Fruit fly (Drosophila melanogaster) whole organism, embryonic: ENCODE measurements around the gene Vha55.

Experiments
- Aef1 ChIP-seq: fragments of 200-800 bp; sonication (Bioruptor generic); IDR thresholded peaks from 3 replicates; pipeline ENCODE4 v1.3.6; 2022; ENCODE audit warnings: missing biosample characterization, missing genetic modification characterization
- Asciz ChIP-seq: fragments of 200-800 bp; sonication (Bioruptor generic); optimal IDR thresholded peaks from 2 replicates; lab custom pipeline; 2017; ENCODE audit warnings: missing biosample characterization, mild to moderate bottlenecking, missing genetic modification characterization, missing genetic modification reagents
- BtbVII ChIP-seq: fragments of 200-800 bp; sonication (Bioruptor generic); optimal IDR thresholded peaks from 3 replicates; lab custom pipeline; 2017; ENCODE audit warnings: missing biosample characterization, mild to moderate bottlenecking, missing genetic modification characterization
- CG10209 ChIP-seq: fragments of 200-800 bp; sonication (Bioruptor generic); optimal IDR thresholded peaks from 3 replicates; lab custom pipeline; 2017; ENCODE audit warnings: missing biosample characterization, mild to moderate bottlenecking, missing genetic modification characterization, missing genetic modification reagents
- CG10366 ChIP-seq: fragments of 200-800 bp; sonication (Bioruptor generic); IDR thresholded peaks from 2 replicates; pipeline ENCODE4 v1.3.6; 2022; ENCODE audit warnings: missing biosample characterization, missing genetic modification characterization
- CG12299 ChIP-seq: fragments of 200-800 bp; sonication (Bioruptor generic); optimal IDR thresholded peaks from 2 replicates; lab custom pipeline; 2018; ENCODE audit warnings: missing biosample characterization, mild to moderate bottlenecking, missing genetic modification characterization
- CG1233 ChIP-seq: fragments of 200-800 bp; sonication (Bioruptor generic); optimal IDR thresholded peaks from 4 replicates; lab custom pipeline; 2018; ENCODE audit warnings: missing biosample characterization, mild to moderate bottlenecking, missing genetic modification characterization
- CG12942 ChIP-seq: fragments of 200-800 bp; sonication (Bioruptor generic); optimal IDR thresholded peaks from 3 replicates; lab custom pipeline; 2016; ENCODE audit warnings: missing biosample characterization, missing genetic modification characterization
- CG1647 ChIP-seq: fragments of 200-800 bp; sonication (Bioruptor generic); optimal IDR thresholded peaks from 3 replicates; lab custom pipeline; 2016; ENCODE audit warnings: missing biosample characterization, missing genetic modification characterization
- CG16815 ChIP-seq: fragments of 200-800 bp; sonication (Bioruptor generic); optimal IDR thresholded peaks from 3 replicates; lab custom pipeline; 2017; ENCODE audit warnings: missing biosample characterization, mild to moderate bottlenecking, missing genetic modification characterization
- CG2120 ChIP-seq: fragments of 200-800 bp; sonication (Bioruptor generic); optimal IDR thresholded peaks from 3 replicates; lab custom pipeline; 2016; ENCODE audit warnings: missing biosample characterization, missing genetic modification characterization
- CG30431 ChIP-seq: fragments of 200-800 bp; sonication (Bioruptor generic); optimal IDR thresholded peaks from 2 replicates; lab custom pipeline; 2017; ENCODE audit warnings: missing biosample characterization, missing genetic modification characterization
- CG3281 ChIP-seq: fragments of 200-800 bp; sonication (Bioruptor generic); optimal IDR thresholded peaks from 3 replicates; lab custom pipeline; 2017; ENCODE audit warnings: missing biosample characterization, mild to moderate bottlenecking, missing genetic modification characterization
- CG3407 ChIP-seq: fragments of 200-800 bp; sonication (Bioruptor generic); optimal IDR thresholded peaks from 2 replicates; lab custom pipeline; 2018; ENCODE audit warnings: missing biosample characterization, mild to moderate bottlenecking, missing genetic modification characterization
- CG3726 ChIP-seq: fragments of 200-800 bp; sonication (Bioruptor generic); IDR thresholded peaks from 3 replicates; pipeline ENCODE4, ENCODE4 v1.3.6; 2022; ENCODE audit warnings: missing biosample characterization, missing genetic modification characterization
- CG3847 ChIP-seq: fragments of 200-800 bp; sonication (Bioruptor generic); IDR thresholded peaks from 2 replicates; pipeline ENCODE4 v1.3.6; 2022; ENCODE audit warnings: missing biosample characterization, missing genetic modification characterization
- CG8924 ChIP-seq: fragments of 200-800 bp; optimal IDR thresholded peaks from 3 replicates; lab custom pipeline; 2019; ENCODE audit warnings: missing biosample characterization, mild to moderate bottlenecking, missing genetic modification characterization, moderate library complexity
- CG9932 ChIP-seq: fragments of 200-800 bp; sonication (Bioruptor generic); IDR thresholded peaks from 2 replicates; pipeline ENCODE4 v1.3.6; 2022; ENCODE audit warnings: missing biosample characterization, missing genetic modification characterization
- CHES-1-like ChIP-seq: fragments of 200-800 bp; sonication (Bioruptor generic); optimal IDR thresholded peaks from 2 replicates; lab custom pipeline; 2016; ENCODE audit warnings: missing biosample characterization, missing genetic modification characterization
- CoRest ChIP-seq: fragments of 200-800 bp; sonication (Bioruptor generic); optimal IDR thresholded peaks from 3 replicates; lab custom pipeline; 2018; ENCODE audit warnings: missing biosample characterization, mild to moderate bottlenecking, missing genetic modification characterization, moderate library complexity
- Dip3 ChIP-seq: fragments of 200-800 bp; sonication (Bioruptor generic); optimal IDR thresholded peaks from 3 replicates; lab custom pipeline; 2016; ENCODE audit warnings: missing biosample characterization, missing genetic modification characterization
- Dll ChIP-seq: fragments of 200-800 bp; sonication (Bioruptor generic); IDR thresholded peaks from 4 replicates; pipeline ENCODE4 v1.3.6; 2022; ENCODE audit warnings: missing biosample characterization, missing genetic modification characterization; ENCODE audit not compliant: partially characterized antibody
- Dp ChIP-seq: fragments of 200-800 bp; sonication (Bioruptor generic); optimal IDR thresholded peaks from 2 replicates; lab custom pipeline; 2018; ENCODE audit warnings: missing biosample characterization, mild to moderate bottlenecking, missing genetic modification characterization, moderate library complexity
- Ets65A ChIP-seq: fragments of 200-800 bp; sonication (Bioruptor generic); peaks from one replicate; lab custom pipeline; 2016; ENCODE audit warnings: missing biosample characterization, missing genetic modification characterization
- Fer1 ChIP-seq: fragments of 200-800 bp; sonication (Bioruptor generic); optimal IDR thresholded peaks from 2 replicates; lab custom pipeline; 2017; ENCODE audit warnings: missing biosample characterization, mild to moderate bottlenecking, missing genetic modification characterization
- HHEX ChIP-seq: fragments of 200-800 bp; sonication (Bioruptor generic); optimal IDR thresholded peaks from 3 replicates; lab custom pipeline; 2017; ENCODE audit warnings: missing biosample characterization, mild to moderate bottlenecking, missing genetic modification characterization, missing genetic modification reagents
- HLH54F ChIP-seq: fragments of 200-800 bp; sonication (Bioruptor generic); optimal IDR thresholded peaks from 3 replicates; lab custom pipeline; 2016; ENCODE audit warnings: missing biosample characterization, missing genetic modification characterization
- NfI ChIP-seq: fragments of 200-800 bp; sonication (Bioruptor generic); optimal IDR thresholded peaks from 3 replicates; lab custom pipeline; 2018; ENCODE audit warnings: missing biosample characterization, mild to moderate bottlenecking, missing genetic modification characterization, moderate library complexity
- Oli ChIP-seq: fragments of 200-800 bp; sonication (Bioruptor generic); optimal IDR thresholded peaks from 2 replicates; lab custom pipeline; 2018; ENCODE audit warnings: missing biosample characterization, mild to moderate bottlenecking, missing genetic modification characterization, moderate library complexity
- PHDP ChIP-seq: fragments of 200-800 bp; sonication (Bioruptor generic); optimal IDR thresholded peaks from 3 replicates; lab custom pipeline; 2018; ENCODE audit warnings: missing biosample characterization, mild to moderate bottlenecking, missing genetic modification characterization, moderate library complexity
- Stat92E ChIP-seq, 3 experiments: fragments of >200 bp in 2 of 3; fragments of 200-800 bp in 1 of 3; sonication (Bioruptor generic) in 1 of 3; optimal IDR thresholded peaks; 2 replicates each; lab custom pipeline; 2017 to 2019; ENCODE audit warnings: missing biosample characterization in 3 of 3, missing genetic modification characterization in 3 of 3, mild to moderate bottlenecking in 1 of 3, moderate library complexity in 1 of 3
- Tbp ChIP-seq: fragments of >200 bp; optimal IDR thresholded peaks from 2 replicates; lab custom pipeline; 2018; ENCODE audit warnings: missing biosample characterization, missing genetic modification characterization
- ac ChIP-seq: fragments of 200-800 bp; sonication (Bioruptor generic); optimal IDR thresholded peaks from 3 replicates; lab custom pipeline; 2017; ENCODE audit warnings: missing biosample characterization, mild to moderate bottlenecking, missing genetic modification characterization
- ara ChIP-seq: fragments of 200-800 bp; sonication (Bioruptor generic); IDR thresholded peaks from 2 replicates; pipeline ENCODE4 v1.3.6; 2022; ENCODE audit warnings: missing biosample characterization, missing genetic modification characterization
- bab2 ChIP-seq: fragments of 200-800 bp; sonication (Bioruptor generic); optimal IDR thresholded peaks from 2 replicates; lab custom pipeline; 2016; ENCODE audit warnings: missing biosample characterization, missing genetic modification characterization
- br ChIP-seq: fragments of >200 bp; optimal IDR thresholded peaks from 2 replicates; lab custom pipeline; 2017
- cg ChIP-seq: fragments of 200-800 bp; sonication (Bioruptor generic); optimal IDR thresholded peaks from 3 replicates; lab custom pipeline; 2019; ENCODE audit warnings: missing biosample characterization, mild to moderate bottlenecking, missing genetic modification characterization, moderate library complexity
- disco-r ChIP-seq: fragments of 200-800 bp; sonication (Bioruptor generic); optimal IDR thresholded peaks from 2 replicates; lab custom pipeline; 2016; ENCODE audit warnings: missing biosample characterization, missing genetic modification characterization
- gfzf ChIP-seq: fragments of 200-800 bp; sonication (Bioruptor generic); optimal IDR thresholded peaks from 2 replicates; lab custom pipeline; 2016; ENCODE audit warnings: missing biosample characterization, mild to moderate bottlenecking, missing genetic modification characterization, moderate library complexity
- hb ChIP-seq: fragments of 200-800 bp; sonication (Bioruptor generic); IDR thresholded peaks from 3 replicates; pipeline ENCODE4 v1.3.6; 2022; ENCODE audit warnings: missing biosample characterization, missing genetic modification characterization; ENCODE audit not compliant: partially characterized antibody
- kah ChIP-seq: fragments of 200-800 bp; sonication (Bioruptor generic); optimal IDR thresholded peaks from 2 replicates; lab custom pipeline; 2018; ENCODE audit warnings: missing biosample characterization, mild to moderate bottlenecking, missing genetic modification characterization
- lab ChIP-seq: fragments of 200-800 bp; sonication (Bioruptor generic); optimal IDR thresholded peaks from 3 replicates; lab custom pipeline; 2017; ENCODE audit warnings: missing biosample characterization, missing genetic modification characterization, mild to moderate bottlenecking, moderate library complexity, missing genetic modification reagents
- lilli ChIP-seq: fragments of 200-800 bp; sonication (Bioruptor generic); optimal IDR thresholded peaks from 3 replicates; lab custom pipeline; 2016; ENCODE audit warnings: missing biosample characterization, missing genetic modification characterization
- oc ChIP-seq: fragments of 200-800 bp; sonication (Bioruptor generic); optimal IDR thresholded peaks from 2 replicates; lab custom pipeline; 2018; ENCODE audit warnings: missing biosample characterization, mild to moderate bottlenecking, missing genetic modification characterization, moderate library complexity
- phol ChIP-seq: fragments of 200-800 bp; sonication (Bioruptor generic); optimal IDR thresholded peaks from 3 replicates; lab custom pipeline; 2018; ENCODE audit warnings: missing biosample characterization, mild to moderate bottlenecking, missing genetic modification characterization, moderate library complexity
- pum ChIP-seq: fragments of 200-800 bp; sonication (Bioruptor generic); optimal IDR thresholded peaks from 2 replicates; lab custom pipeline; 2016; ENCODE audit warnings: missing biosample characterization, missing genetic modification characterization
- pzg ChIP-seq: fragments of 200-800 bp; sonication (Bioruptor generic); optimal IDR thresholded peaks from 3 replicates; lab custom pipeline; 2018; ENCODE audit warnings: missing biosample characterization, mild to moderate bottlenecking, missing genetic modification characterization, moderate library complexity
- stc ChIP-seq: fragments of 200-800 bp; sonication (Bioruptor generic); IDR thresholded peaks from 2 replicates; pipeline ENCODE4 v1.3.6; 2022; ENCODE audit warnings: missing biosample characterization, missing genetic modification characterization
- ttk ChIP-seq: fragments of 200-800 bp; sonication (Bioruptor generic); IDR thresholded peaks from 2 replicates; pipeline ENCODE4 v2.1.2; 2022; ENCODE audit warnings: missing biosample characterization, missing genetic modification characterization
- vfl ChIP-seq: fragments of 200-800 bp; sonication (Bioruptor generic); optimal IDR thresholded peaks from 2 replicates; lab custom pipeline; 2016; ENCODE audit warnings: missing biosample characterization, missing genetic modification characterization
- vnd ChIP-seq: fragments of 200-800 bp; sonication (Bioruptor generic); IDR thresholded peaks from 3 replicates; pipeline ENCODE4 v1.3.6; 2022; ENCODE audit warnings: missing biosample characterization, missing genetic modification characterization; ENCODE audit not compliant: partially characterized antibody

Vha55 gene

DNA sequence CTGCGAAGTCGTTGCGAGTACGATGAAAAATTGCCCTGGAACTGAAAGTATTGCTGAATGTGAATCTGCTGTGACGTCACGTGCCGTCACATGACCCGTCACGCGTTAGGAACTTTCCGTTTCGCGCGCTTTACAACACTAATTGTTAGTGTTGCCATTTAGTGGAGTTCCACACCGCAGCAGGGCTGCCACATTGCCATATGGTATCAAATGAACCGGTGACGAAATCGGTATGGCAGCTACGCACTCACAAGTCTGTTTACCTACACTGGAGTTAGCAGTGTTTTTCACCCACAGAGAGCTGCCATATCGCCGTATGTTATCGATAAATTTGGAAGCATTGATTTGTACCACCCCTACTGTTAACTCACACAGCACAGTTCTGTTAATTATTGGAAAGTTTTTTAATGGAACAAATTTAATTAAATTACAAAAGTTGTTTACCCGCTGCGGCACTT is at the start of gene Vha55, which contains the start of gene Snx3 (continued):
- no peak for TF ChIP-seq Aef1 (GFP tag; lab: Robert Waterston, UW)
- peak; percentile 82 for TF ChIP-seq Dip3 (GFP tag; lab: Kevin White, UChicago)
- TF ChIP-seq Dp, result peak; percentile 67
- TF ChIP-seq Asciz, result no peak
- TF ChIP-seq hb (GFP tag; lab: Robert Waterston, UW), result no peak
- no peak for TF ChIP-seq Oli (tag; lab: Kevin White, UChicago)
- peak in 1 of 3 experiments; percentile 77 for TF ChIP-seq Stat92E (GFP tag; optimal IDR thresholded peaks at IDR 0.05; lab: Kevin White, UChicago)
- TF ChIP-seq ara (GFP tag; lab: Robert Waterston, UW), result no peak
- TF ChIP-seq NfI, result peak; percentile 79
- peak; percentile 22 for TF ChIP-seq oc
- TF ChIP-seq Dll, result no peak
- TF ChIP-seq CHES-1-like, result peak; percentile 88
- peak; percentile 44 for TF ChIP-seq BtbVII (GFP tag; lab: Kevin White, UChicago)
- TF ChIP-seq CG12942, result peak; percentile 85
- peak; percentile 55 for TF ChIP-seq CG10209 (GFP tag; lab: Kevin White, UChicago)
- TF ChIP-seq ttk, result no peak
- peak; percentile 43 for TF ChIP-seq CG8924 (tag; lab: Kevin White, UChicago)
- TF ChIP-seq ac, result no peak
- no peak for TF ChIP-seq CG10366 (GFP tag; lab: Robert Waterston, UW)
- TF ChIP-seq vfl (GFP tag; lab: Kevin White, UChicago), result peak; percentile 88
- no peak for TF ChIP-seq CG30431 (GFP tag; lab: Kevin White, UChicago)
- TF ChIP-seq CG3407, result no peak
- TF ChIP-seq CG2120 (GFP tag; lab: Kevin White, UChicago), result peak; percentile 94
- no peak for TF ChIP-seq stc (GFP tag; lab: Robert Waterston, UW)
- TF ChIP-seq gfzf (GFP tag; lab: Kevin White, UChicago), result peak; percentile 98
- peak; percentile 100 for TF ChIP-seq pzg (GFP tag; lab: Kevin White, UChicago)
- TF ChIP-seq vnd (GFP tag; lab: Robert Waterston, UW), result no peak
- TF ChIP-seq phol, result peak; percentile 65
- peak; percentile 90 for TF ChIP-seq CG1647 (GFP tag; lab: Kevin White, UChicago)
- TF ChIP-seq cg (GFP tag; lab: Kevin White, UChicago), result no peak
- TF ChIP-seq CG9932, result no peak
- TF ChIP-seq bab2 (GFP tag; lab: Kevin White, UChicago), result peak; percentile 85
- TF ChIP-seq CG3281 (GFP tag; lab: Kevin White, UChicago), result no peak
- peak; percentile 47 for TF ChIP-seq CoRest (tag; lab: Kevin White, UChicago)
- peak; percentile 83 for TF ChIP-seq lilli (GFP tag; lab: Kevin White, UChicago)
- TF ChIP-seq Ets65A (GFP tag; lab: Kevin White, UChicago), result peak; percentile 100
- TF ChIP-seq HLH54F (GFP tag; lab: Kevin White, UChicago), result peak; percentile 91
- peak; percentile 51 for TF ChIP-seq CG16815 (GFP tag; lab: Kevin White, UChicago)
- TF ChIP-seq CG1233 (GFP tag; lab: Kevin White, UChicago), result peak; percentile 32
- no peak for TF ChIP-seq CG3726 (GFP tag; lab: Robert Waterston, UW)
- TF ChIP-seq PHDP (tag; lab: Kevin White, UChicago), result peak; percentile 18
- peak; percentile 40 for TF ChIP-seq disco-r (GFP tag; lab: Kevin White, UChicago)
- TF ChIP-seq pum (GFP tag; lab: Kevin White, UChicago), result peak; percentile 82
- no peak for TF ChIP-seq Tbp (GFP tag; lab: Kevin White, UChicago)
- no peak for TF ChIP-seq br (lab: Kevin White, UChicago)
- TF ChIP-seq Fer1 (GFP tag; lab: Kevin White, UChicago), result peak; percentile 77
- TF ChIP-seq HHEX (GFP tag; lab: Kevin White, UChicago), result peak; percentile 16
- peak; percentile 86 for TF ChIP-seq lab
- no peak for TF ChIP-seq kah (GFP tag; lab: Kevin White, UChicago)
- peak; percentile 54 for TF ChIP-seq CG12299 (tag; lab: Kevin White, UChicago)
- TF ChIP-seq CG3847, result no peak
